Fruit fly (Drosophila melanogaster): ENCODE data around the gene CG6678.

The CG6678 gene

dm6 chr3R:21848987-21849442, 37.8 kb upstream of the CG6678 start:
- TF ChIP-seq CG10348 (GFP tag; IDR thresholded peaks at IDR 0.05) (peak; percentile 69), CG32121 (GFP tag; IDR thresholded peaks at IDR 0.05) (peak; percentile 79), CG8159 (tag; optimal IDR thresholded peaks at IDR 0.05) (peak; percentile 95), rn (GFP tag; IDR thresholded peaks at IDR 0.05) (peak; percentile 34; the same call in 1 of the 2 replicates), Pif1A (GFP tag; optimal IDR thresholded peaks at IDR 0.05) (peak; percentile 90), CG15710 (tag; optimal IDR thresholded peaks at IDR 0.05) (peak; percentile 93), CG17806 (tag; optimal IDR thresholded peaks at IDR 0.05) (peak; percentile 87), CG13204 (GFP tag; optimal IDR thresholded peaks at IDR 0.05) (peak; percentile 76), CG14655 (GFP tag; optimal IDR thresholded peaks at IDR 0.05) (peak; percentile 96), D1 (tag; optimal IDR thresholded peaks at IDR 0.05) (peak; percentile 92), CG34367 (tag; optimal IDR thresholded peaks at IDR 0.05) (peak; percentile 83), gl (tag; optimal IDR thresholded peaks at IDR 0.05) (peak; percentile 49), EcR (GFP tag; optimal IDR thresholded peaks at IDR 0.05) (peak; percentile 43), CG8301 (tag; optimal IDR thresholded peaks at IDR 0.05) (peak; percentile 92), CG4496 (GFP tag; IDR thresholded peaks at IDR 0.05) (peak; percentile 87), CG9948 (tag; optimal IDR thresholded peaks at IDR 0.05) (peak; percentile 91), fd96Ca (GFP tag; IDR thresholded peaks at IDR 0.05) (peak; percentile 78), CG12605 (GFP tag; IDR thresholded peaks at IDR 0.05) (peak; percentile 65), Pif1B (GFP tag; optimal IDR thresholded peaks at IDR 0.05) (peak; percentile 94), Snoo (tag; optimal IDR thresholded peaks at IDR 0.05) (peak; percentile 95), Ets98B (GFP tag; IDR thresholded peaks at IDR 0.05) (peak; percentile 78)

- peak; percentile 28 for TF ChIP-seq CG8301 (tag; optimal IDR thresholded peaks at IDR 0.05)
- TF ChIP-seq CG9948 (tag; optimal IDR thresholded peaks at IDR 0.05) = peak; percentile 19
- no peak for TF ChIP-seq D1 (tag; optimal IDR thresholded peaks at IDR 0.05)
- TF ChIP-seq CG17806 (tag; optimal IDR thresholded peaks at IDR 0.05) = no peak
- peak; percentile 36 for TF ChIP-seq Pif1A (GFP tag; optimal IDR thresholded peaks at IDR 0.05)
- peak; percentile 3 for TF ChIP-seq CG8159 (tag; optimal IDR thresholded peaks at IDR 0.05)
- peak; percentile 44 for TF ChIP-seq CG14655 (GFP tag; optimal IDR thresholded peaks at IDR 0.05)
- peak; percentile 59; the same call in 2 of the 3 replicates for TF ChIP-seq CG4496 (GFP tag; IDR thresholded peaks at IDR 0.05)
- no peak for TF ChIP-seq CG34367 (tag; optimal IDR thresholded peaks at IDR 0.05)
- TF ChIP-seq fd96Ca (GFP tag; IDR thresholded peaks at IDR 0.05) = peak; percentile 53; the same call in 1 of the 3 replicates
- TF ChIP-seq Ets98B (GFP tag; IDR thresholded peaks at IDR 0.05) = peak; percentile 54; the same call in 1 of the 2 replicates
- TF ChIP-seq CG15710 (tag; optimal IDR thresholded peaks at IDR 0.05) = peak; percentile 2
Observed at dm6 chr3R:21849988-21850460, 36.8 kb upstream of the CG6678 start.

dm6 chr3R:21851592-21852578, 34.9 kb upstream of the CG6678 start:
- no peak for TF ChIP-seq D1 (tag; optimal IDR thresholded peaks at IDR 0.05)
- peak; percentile 80 for TF ChIP-seq EcR (GFP tag; optimal IDR thresholded peaks at IDR 0.05)

- TF ChIP-seq CG4496 (GFP tag; IDR thresholded peaks at IDR 0.05) = no peak
- TF ChIP-seq fd96Ca (GFP tag; IDR thresholded peaks at IDR 0.05) = 0 out of 3 replicates have a peak, but pooled peaks have one; percentile 33
- no peak for TF ChIP-seq CG12605 (GFP tag; IDR thresholded peaks at IDR 0.05)
- TF ChIP-seq EcR (GFP tag; optimal IDR thresholded peaks at IDR 0.05) = peak; percentile 44
- no peak for TF ChIP-seq rn (GFP tag; IDR thresholded peaks at IDR 0.05)
- peak; percentile 35 for TF ChIP-seq CG14655 (GFP tag; optimal IDR thresholded peaks at IDR 0.05)
- 0 out of 2 replicates have a peak, but pooled peaks have one; percentile 11 for TF ChIP-seq Ets98B (GFP tag; IDR thresholded peaks at IDR 0.05)
- TF ChIP-seq Pif1B (GFP tag; optimal IDR thresholded peaks at IDR 0.05) = no peak
- TF ChIP-seq Pif1A (GFP tag; optimal IDR thresholded peaks at IDR 0.05) = peak; percentile 1
- no peak for TF ChIP-seq CG34367 (tag; optimal IDR thresholded peaks at IDR 0.05)
- peak; percentile 54 for TF ChIP-seq CG8159 (tag; optimal IDR thresholded peaks at IDR 0.05)
- TF ChIP-seq CG17806 (tag; optimal IDR thresholded peaks at IDR 0.05) = peak; percentile 33
- peak; percentile 32 for TF ChIP-seq CG9948 (tag; optimal IDR thresholded peaks at IDR 0.05)
- no peak for TF ChIP-seq CG32121 (GFP tag; IDR thresholded peaks at IDR 0.05)
- no peak for TF ChIP-seq Snoo (tag; optimal IDR thresholded peaks at IDR 0.05)
- TF ChIP-seq CG10348 (GFP tag; IDR thresholded peaks at IDR 0.05) = no peak
- TF ChIP-seq gl (tag; optimal IDR thresholded peaks at IDR 0.05) = no peak
- TF ChIP-seq CG15710 (tag; optimal IDR thresholded peaks at IDR 0.05) = peak; percentile 39
- peak; percentile 21 for TF ChIP-seq CG8301 (tag; optimal IDR thresholded peaks at IDR 0.05)
- no peak for TF ChIP-seq D1 (tag; optimal IDR thresholded peaks at IDR 0.05)
- TF ChIP-seq CG13204 (GFP tag; optimal IDR thresholded peaks at IDR 0.05) = no peak
Observed at dm6 chr3R:21852579-21853233, 34.1 kb upstream of the CG6678 start.

Data from whole organism, pupa.